Worm (Caenorhabditis elegans) whole organism, L4 larva: ENCODE measurements around the gene F32B6.4.
A peak's percentile ranks its signal among the peaks of the same experiment; 100 is the strongest.

ENCODE experiments used
- F10B5.3 ChIP-seq: sonication (generic microtip); optimal IDR thresholded peaks from 2 replicates; lab custom pipeline; 2016; ENCODE audit warnings: mild to moderate bottlenecking, missing genetic modification characterization, missing compliant biosample characterization
- F26F4.8 ChIP-seq: fragments of 200-800 bp; sonication (Bioruptor generic); conservative IDR thresholded peaks from 2 replicates; pipeline ENCODE4 v1.3.6; 2022; ENCODE audit warnings: missing genetic modification characterization, missing compliant biosample characterization
- R02D3.7 ChIP-seq: fragments of 150-350 bp; sonication (generic microtip); optimal IDR thresholded peaks from 3 replicates; lab custom pipeline; 2014; ENCODE audit warnings: missing biosample characterization, missing genetic modification characterization
- T20F7.1 ChIP-seq: fragments of 200-800 bp; sonication (Bioruptor generic); optimal IDR thresholded peaks from 2 replicates; lab custom pipeline; 2018; ENCODE audit warnings: mild to moderate bottlenecking, missing genetic modification characterization, missing compliant biosample characterization
- T26A8.4 ChIP-seq: fragments of 200-800 bp; sonication (Bioruptor generic); IDR thresholded peaks from 2 replicates; pipeline ENCODE4 v1.3.6; 2022; ENCODE audit warnings: missing genetic modification characterization, missing compliant biosample characterization
- Y5F2A.4 ChIP-seq: fragments of 200-800 bp; sonication (Bioruptor generic); optimal IDR thresholded peaks from 2 replicates; lab custom pipeline; 2018; ENCODE audit warnings: mild to moderate bottlenecking, missing genetic modification characterization, missing compliant biosample characterization
- aha-1 ChIP-seq: fragments of 150-350 bp; peaks from one replicate; lab custom pipeline; 2014; ENCODE audit warnings: missing biosample characterization, missing genetic modification characterization
- aly-2 ChIP-seq: sonication (generic microtip); optimal IDR thresholded peaks from 2 replicates; lab custom pipeline; 2018; ENCODE audit warnings: missing biosample characterization, missing genetic modification characterization
- attf-4 ChIP-seq: sonication (generic microtip); optimal IDR thresholded peaks from 3 replicates; lab custom pipeline; 2017; ENCODE audit warnings: missing biosample characterization, missing genetic modification characterization
- ceh-20 ChIP-seq: fragments of 200-800 bp; sonication (Bioruptor generic); IDR thresholded peaks from 2 replicates; pipeline ENCODE4 v1.3.6; 2022; ENCODE audit warnings: missing genetic modification reagents, missing genetic modification characterization, missing compliant biosample characterization
- ceh-32 ChIP-seq: sonication (generic microtip); optimal IDR thresholded peaks from 2 replicates; lab custom pipeline; 2016; ENCODE audit warnings: mild to moderate bottlenecking, missing genetic modification characterization, missing compliant biosample characterization; ENCODE audit not compliant: poor library complexity
- ceh-62 ChIP-seq: sonication (generic microtip); optimal IDR thresholded peaks from 2 replicates; lab custom pipeline; 2017; ENCODE audit warnings: missing biosample characterization, missing genetic modification characterization
- cey-2 ChIP-seq: sonication (generic microtip); optimal IDR thresholded peaks from 3 replicates; lab custom pipeline; 2017; ENCODE audit warnings: missing genetic modification characterization, mild to moderate bottlenecking, missing compliant biosample characterization, antibody characterized with exemption, borderline replicate concordance; ENCODE audit not compliant: insufficient read depth
- ctbp-1 ChIP-seq: fragments of 200-800 bp; sonication (Bioruptor generic); IDR thresholded peaks from 2 replicates; pipeline ENCODE4 v1.3.6; 2022; ENCODE audit warnings: missing genetic modification reagents, missing genetic modification characterization, missing compliant biosample characterization
- daf-16 ChIP-seq, 3 experiments: sonication (generic microtip); optimal IDR thresholded peaks; 2 replicates each; lab custom pipeline; 2016 to 2017; ENCODE audit warnings: missing genetic modification characterization in 3 of 3, missing genetic modification reagents in 3 of 3, mild to moderate bottlenecking in 2 of 3, missing compliant biosample characterization in 2 of 3, missing biosample characterization in 1 of 3, moderate library complexity in 1 of 3
- daf-19 ChIP-seq: fragments of 200-800 bp; sonication (Bioruptor generic); conservative IDR thresholded peaks from 2 replicates; pipeline ENCODE4 v1.3.6; 2022; ENCODE audit warnings: missing genetic modification characterization, missing compliant biosample characterization
- dmd-6 ChIP-seq: fragments of 200-800 bp; sonication (Bioruptor generic); IDR thresholded peaks from 2 replicates; pipeline ENCODE4 v1.3.6; 2022; ENCODE audit warnings: missing genetic modification reagents, missing genetic modification characterization, missing compliant biosample characterization
- dmd-8 ChIP-seq: fragments of 200-800 bp; sonication (Bioruptor generic); IDR thresholded peaks from 2 replicates; pipeline ENCODE4 v1.3.6; 2022; ENCODE audit warnings: missing genetic modification characterization, missing compliant biosample characterization
- dmd-9 ChIP-seq: fragments of 200-800 bp; sonication (Bioruptor generic); IDR thresholded peaks from 2 replicates; pipeline ENCODE4 v1.3.6; 2022; ENCODE audit warnings: missing genetic modification reagents, missing genetic modification characterization, missing compliant biosample characterization
- dpl-1 ChIP-seq: fragments of 150-350 bp; optimal IDR thresholded peaks from 2 replicates; lab custom pipeline; 2014; ENCODE audit warnings: missing biosample characterization, missing genetic modification reagents, missing genetic modification characterization
- dve-1 ChIP-seq: sonication (generic microtip); optimal IDR thresholded peaks from 2 replicates; lab custom pipeline; 2017; ENCODE audit warnings: antibody characterized with exemption, mild to moderate bottlenecking, missing genetic modification characterization, missing compliant biosample characterization; ENCODE audit not compliant: insufficient read depth
- gei-8 ChIP-seq: fragments of 200-800 bp; sonication (Bioruptor generic); optimal IDR thresholded peaks from 2 replicates; lab custom pipeline; 2018; ENCODE audit warnings: mild to moderate bottlenecking, missing genetic modification characterization, missing compliant biosample characterization
- hlh-11 ChIP-seq: fragments of 200-800 bp; sonication (Bioruptor generic); optimal IDR thresholded peaks from 2 replicates; lab custom pipeline; 2018; ENCODE audit warnings: mild to moderate bottlenecking, missing genetic modification characterization, missing compliant biosample characterization
- jun-1 ChIP-seq: fragments of 150-350 bp; optimal IDR thresholded peaks from 2 replicates; lab custom pipeline; 2014; ENCODE audit warnings: missing biosample characterization, missing genetic modification reagents, missing genetic modification characterization
- lim-7 ChIP-seq: fragments of 200-800 bp; sonication (Bioruptor generic); IDR thresholded peaks from 2 replicates; pipeline ENCODE4 v1.3.6; 2022; ENCODE audit warnings: missing genetic modification characterization, missing compliant biosample characterization
- lin-1 ChIP-seq: fragments of 200-800 bp; sonication (Bioruptor generic); IDR thresholded peaks from 2 replicates; pipeline ENCODE4 v1.3.6; 2022; ENCODE audit warnings: missing genetic modification reagents, missing genetic modification characterization, missing compliant biosample characterization
- lin-13 ChIP-seq: fragments of 150-350 bp; optimal IDR thresholded peaks from 2 replicates; lab custom pipeline; 2014; ENCODE audit warnings: missing biosample characterization, missing genetic modification reagents, missing genetic modification characterization
- lin-29 ChIP-seq: fragments of 200-800 bp; sonication (Bioruptor generic); IDR thresholded peaks from 2 replicates; pipeline ENCODE4 v1.3.6; 2022; ENCODE audit warnings: missing genetic modification reagents, missing genetic modification characterization, missing compliant biosample characterization
- lin-38 ChIP-seq: fragments of 200-800 bp; sonication (Bioruptor generic); IDR thresholded peaks from 2 replicates; pipeline ENCODE4 v1.3.6; 2022; ENCODE audit warnings: missing genetic modification reagents, missing genetic modification characterization, missing compliant biosample characterization
- lin-39 ChIP-seq: fragments of 150-350 bp; optimal IDR thresholded peaks from 2 replicates; lab custom pipeline; 2014; ENCODE audit warnings: missing biosample characterization, missing genetic modification reagents, missing genetic modification characterization
- mes-2 ChIP-seq: sonication (generic microtip); optimal IDR thresholded peaks from 2 replicates; lab custom pipeline; 2016; ENCODE audit warnings: missing genotype, mild to moderate bottlenecking, missing genetic modification characterization, missing compliant biosample characterization; ENCODE audit not compliant: poor library complexity, severe bottlenecking
- mxl-2 ChIP-seq: fragments of 200-800 bp; sonication (Bioruptor generic); conservative IDR thresholded peaks from 2 replicates; pipeline ENCODE4 v1.3.6; 2022; ENCODE audit warnings: missing genetic modification reagents, missing genetic modification characterization, missing compliant biosample characterization
- nhr-28 ChIP-seq: fragments of 150-350 bp; optimal IDR thresholded peaks from 2 replicates; lab custom pipeline; 2014; ENCODE audit warnings: missing biosample characterization, missing genetic modification characterization
- nhr-42 ChIP-seq: fragments of 200-800 bp; sonication (Bioruptor generic); IDR thresholded peaks from 2 replicates; pipeline ENCODE4 v1.3.6; 2022; ENCODE audit warnings: missing genetic modification characterization, missing compliant biosample characterization
- nhr-77 ChIP-seq: fragments of 150-350 bp; optimal IDR thresholded peaks from 2 replicates; lab custom pipeline; 2014; ENCODE audit warnings: missing biosample characterization, missing genetic modification characterization
- pqm-1 ChIP-seq: sonication (generic microtip); optimal IDR thresholded peaks from 2 replicates; lab custom pipeline; 2017; ENCODE audit warnings: missing biosample characterization, missing genetic modification characterization
- sdz-12 ChIP-seq: fragments of 200-800 bp; sonication (Bioruptor generic); optimal IDR thresholded peaks from 2 replicates; lab custom pipeline; 2018; ENCODE audit warnings: mild to moderate bottlenecking, missing genetic modification characterization, missing compliant biosample characterization
- skn-1 ChIP-seq: fragments of 150-350 bp; optimal IDR thresholded peaks from 2 replicates; lab custom pipeline; 2014; ENCODE audit warnings: missing biosample characterization, missing genetic modification characterization
- snpc-4 ChIP-seq: fragments of 150-350 bp; optimal IDR thresholded peaks from 2 replicates; lab custom pipeline; 2014; ENCODE audit warnings: missing biosample characterization, missing genetic modification characterization
- spr-1 ChIP-seq: sonication (generic microtip); optimal IDR thresholded peaks from 2 replicates; lab custom pipeline; 2016; ENCODE audit warnings: mild to moderate bottlenecking, missing genetic modification characterization, missing compliant biosample characterization
- tra-1 ChIP-seq: fragments of 200-800 bp; sonication (Bioruptor generic); IDR thresholded peaks from 2 replicates; pipeline ENCODE4 v1.3.6; 2022; ENCODE audit warnings: missing genetic modification reagents, missing genetic modification characterization, missing compliant biosample characterization
- unc-130 ChIP-seq: sonication (generic microtip); optimal IDR thresholded peaks from 2 replicates; lab custom pipeline; 2016; ENCODE audit warnings: missing genetic modification reagents, missing genetic modification characterization, missing compliant biosample characterization
- unc-62 ChIP-seq, 3 experiments: fragments of 150-350 bp in 1 of 3; sonication (generic microtip); optimal IDR thresholded peaks in 2 of 3; peaks in 1 of 3; 1 replicate in 1 of 3; 2 replicates in 2 of 3; lab custom pipeline; 2014 to 2017; ENCODE audit warnings: missing biosample characterization in 3 of 3, missing genetic modification characterization in 3 of 3, missing genetic modification reagents in 3 of 3, missing genotype in 1 of 3
- vab-7 ChIP-seq: fragments of 200-800 bp; sonication (Bioruptor generic); IDR thresholded peaks from 2 replicates; pipeline ENCODE4 v1.3.6; 2022; ENCODE audit warnings: missing genetic modification reagents, missing genetic modification characterization, missing compliant biosample characterization
- zfp-2 ChIP-seq: sonication (generic microtip); optimal IDR thresholded peaks from 2 replicates; lab custom pipeline; 2016; ENCODE audit warnings: mild to moderate bottlenecking, missing genetic modification characterization, missing compliant biosample characterization
- zip-11 ChIP-seq: fragments of 200-800 bp; sonication (Bioruptor generic); IDR thresholded peaks from 2 replicates; pipeline ENCODE4 v1.3.6; 2022; ENCODE audit warnings: missing genetic modification characterization, missing compliant biosample characterization
- zip-2 ChIP-seq: fragments of 150-350 bp; optimal IDR thresholded peaks from 2 replicates; lab custom pipeline; 2014; ENCODE audit warnings: missing biosample characterization, missing genetic modification characterization

The F32B6.4 gene

DNA sequence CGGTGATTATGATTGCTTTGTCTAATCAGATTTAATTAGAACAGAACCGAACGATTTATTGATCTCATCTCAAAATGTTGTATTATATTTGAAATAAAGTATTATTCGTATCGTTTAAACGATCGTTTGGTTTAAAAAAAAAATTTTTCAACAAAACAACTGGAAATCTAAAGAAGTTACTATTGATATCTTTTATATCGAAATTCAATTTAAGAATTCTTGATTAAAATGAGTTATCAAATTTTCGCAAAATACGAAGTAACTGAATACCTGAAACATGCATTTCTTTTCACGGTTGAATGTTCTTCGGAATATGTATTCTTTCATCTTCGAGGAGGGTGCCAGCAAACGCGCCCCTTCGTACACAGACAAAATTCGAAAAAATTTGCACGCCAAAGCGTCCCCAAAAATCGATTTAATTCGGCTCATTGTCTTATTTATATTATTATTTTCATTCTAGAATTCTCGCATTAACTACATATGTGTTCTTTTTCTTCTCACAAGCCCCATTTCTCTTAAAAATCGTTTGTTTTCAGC lies 33.8 kb downstream of the F32B6.4 start, which contains the start of gene npp-1:
Gene npp-1 (plus strand): TSS at position 537 of the 537 bp plus-strand sequence.
- TF ChIP-seq Y5F2A.4 (GFP tag; lab: Kevin White, UChicago) = no peak
- TF ChIP-seq hlh-11 = no peak
- TF ChIP-seq T20F7.1 (GFP tag; lab: Kevin White, UChicago) = peak; percentile 7
- TF ChIP-seq nhr-42 = no peak
- TF ChIP-seq lin-1 = no peak
- no peak for TF ChIP-seq zip-2
- no peak for TF ChIP-seq daf-19 (GFP tag; lab: Robert Waterston, UW)
- no peak for TF ChIP-seq R02D3.7
- TF ChIP-seq lin-29 (GFP tag; lab: Robert Waterston, UW) = no peak
- TF ChIP-seq ceh-62 (tag; lab: Kevin White, UChicago) = no peak
- TF ChIP-seq pqm-1 (tag; lab: Kevin White, UChicago) = no peak
- no peak for TF ChIP-seq lin-39 (tag; lab: Kevin White, UChicago)
- TF ChIP-seq vab-7 (GFP tag; lab: Robert Waterston, UW) = 0 out of 2 replicates have a peak, but pooled peaks have one; percentile 5
- TF ChIP-seq tra-1 (GFP tag; lab: Robert Waterston, UW) = no peak
- no peak for TF ChIP-seq snpc-4 (tag; lab: Kevin White, UChicago)
- TF ChIP-seq dve-1 (tag; lab: Kevin White, UChicago) = peak; percentile 20
- no peak for TF ChIP-seq zip-11 (GFP tag; lab: Robert Waterston, UW)
- TF ChIP-seq dmd-8 (GFP tag; lab: Robert Waterston, UW) = no peak
- peak; percentile 28 for TF ChIP-seq nhr-77 (tag; lab: Kevin White, UChicago)
- TF ChIP-seq nhr-28 (tag; lab: Kevin White, UChicago) = peak; percentile 17
- peak; percentile 30 for TF ChIP-seq lin-13 (GFP tag; lab: Kevin White, UChicago)
- TF ChIP-seq ceh-20 (GFP tag; lab: Robert Waterston, UW) = no peak
- TF ChIP-seq lim-7 = no peak
- TF ChIP-seq dpl-1 (GFP tag; lab: Kevin White, UChicago) = peak; percentile 55
- peak; percentile 57 for TF ChIP-seq aha-1 (tag; lab: Kevin White, UChicago)
- TF ChIP-seq daf-16 (GFP tag; optimal IDR thresholded peaks at IDR 0.05; lab: Kevin White, UChicago) = no peak
- TF ChIP-seq daf-16 (tag; optimal IDR thresholded peaks at IDR 0.05; lab: Kevin White, UChicago) = peak; percentile 12
- peak; percentile 88 for TF ChIP-seq mes-2 (tag; lab: Kevin White, UChicago)
- TF ChIP-seq unc-130 (GFP tag; lab: Kevin White, UChicago) = peak; percentile 10
- no peak for TF ChIP-seq F10B5.3 (tag; lab: Kevin White, UChicago)
- no peak for TF ChIP-seq sdz-12
- TF ChIP-seq unc-62 (GFP tag; optimal IDR thresholded peaks at IDR 0.05 in 1 of 2; lab: Kevin White, UChicago) = peak in 1 of 2 experiments; percentile 92
- no peak for TF ChIP-seq unc-62 (tag; optimal IDR thresholded peaks at IDR 0.05; lab: Kevin White, UChicago)
- TF ChIP-seq F26F4.8 (GFP tag; lab: Robert Waterston, UW) = no peak
- no peak for TF ChIP-seq dmd-6 (GFP tag; lab: Robert Waterston, UW)
- peak; percentile 86 for TF ChIP-seq lin-38 (GFP tag; lab: Robert Waterston, UW)

DNA sequence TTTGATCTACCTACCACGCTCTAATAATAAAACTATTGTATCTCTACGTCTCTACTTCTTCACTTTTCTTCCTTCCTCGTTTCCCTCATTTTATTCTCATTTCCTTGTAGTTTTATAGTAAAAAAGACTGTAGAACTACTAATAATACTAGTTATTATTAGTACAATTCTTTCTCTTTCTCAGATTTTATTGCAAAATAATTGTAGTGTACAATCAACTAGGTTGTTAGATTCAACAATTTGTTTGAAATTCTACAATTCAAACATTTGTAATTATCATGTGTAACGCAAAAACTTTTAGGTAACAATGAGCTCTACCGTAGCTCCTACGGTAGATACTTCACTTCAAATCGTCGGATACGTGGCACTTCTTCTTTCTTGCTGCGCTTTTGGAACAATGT lies 36.1 kb downstream of the F32B6.4 start, which contains the start of gene K07F5.12:
Gene K07F5.12 (plus strand): TSS at position 301 of the 400 bp plus-strand sequence.
- TF ChIP-seq ceh-32 (no peak), dmd-9 (GFP tag; lab: Robert Waterston, UW) (no peak), T20F7.1 (GFP tag; lab: Kevin White, UChicago) (no peak), skn-1 (tag; lab: Kevin White, UChicago) (no peak), T26A8.4 (no peak), attf-4 (tag; lab: Kevin White, UChicago) (no peak), dmd-6 (GFP tag; lab: Robert Waterston, UW) (no peak), ctbp-1 (GFP tag; lab: Robert Waterston, UW) (no peak), hlh-11 (no peak), mes-2 (tag; lab: Kevin White, UChicago) (no peak), F26F4.8 (GFP tag; lab: Robert Waterston, UW) (no peak), aha-1 (tag; lab: Kevin White, UChicago) (no peak), mxl-2 (no peak), spr-1 (tag; lab: Kevin White, UChicago) (no peak), aly-2 (no peak), jun-1 (tag; lab: Kevin White, UChicago) (no peak), unc-130 (GFP tag; lab: Kevin White, UChicago) (no peak), zfp-2 (tag; lab: Kevin White, UChicago) (no peak), cey-2 (tag; lab: Kevin White, UChicago) (no peak), gei-8 (GFP tag; lab: Kevin White, UChicago) (no peak)
